Worm (Caenorhabditis elegans) whole organism, L4 larva: ENCODE measurements around the gene srbc-11.

Experiments used
- ZK337.2 ChIP-seq: fragments of 200-800 bp; sonication (Bioruptor generic); IDR thresholded peaks from 2 replicates; pipeline ENCODE4 v1.3.6; 2022; ENCODE audit warnings: missing genetic modification reagents, missing genetic modification characterization, missing compliant biosample characterization
- aly-2 ChIP-seq: sonication (generic microtip); optimal IDR thresholded peaks from 2 replicates; lab custom pipeline; 2018; ENCODE audit warnings: missing biosample characterization, missing genetic modification characterization
- daf-12 ChIP-seq: fragments of 150-350 bp; optimal IDR thresholded peaks from 2 replicates; lab custom pipeline; 2014; ENCODE audit warnings: missing biosample characterization, missing genetic modification reagents, missing genetic modification characterization
- dmd-8 ChIP-seq: fragments of 200-800 bp; sonication (Bioruptor generic); IDR thresholded peaks from 2 replicates; pipeline ENCODE4 v1.3.6; 2022; ENCODE audit warnings: missing genetic modification characterization, missing compliant biosample characterization
- egl-27 ChIP-seq: sonication (generic microtip); optimal IDR thresholded peaks from 3 replicates; lab custom pipeline; 2017; ENCODE audit warnings: missing biosample characterization, missing genetic modification reagents, missing genetic modification characterization
- lsy-2 ChIP-seq, 2 experiments: fragments of 150-350 bp in 1 of 2; sonication (generic microtip) in 1 of 2; optimal IDR thresholded peaks; 2 replicates each; lab custom pipeline; 2014 to 2017; ENCODE audit warnings: missing biosample characterization in 2 of 2, missing genetic modification characterization in 2 of 2
- mdl-1 ChIP-seq, 2 experiments: fragments of 150-350 bp in 1 of 2; sonication (generic microtip) in 1 of 2; optimal IDR thresholded peaks; 2 replicates each; lab custom pipeline; 2014 to 2017; ENCODE audit warnings: missing biosample characterization in 2 of 2, missing genetic modification characterization in 2 of 2
- set-16 ChIP-seq: fragments of 200-800 bp; sonication (Bioruptor generic); IDR thresholded peaks from 2 replicates; pipeline ENCODE4 v1.3.6; 2022; ENCODE audit warnings: missing genetic modification reagents, missing genetic modification characterization, missing compliant biosample characterization
- snpc-4 ChIP-seq: fragments of 150-350 bp; optimal IDR thresholded peaks from 2 replicates; lab custom pipeline; 2014; ENCODE audit warnings: missing biosample characterization, missing genetic modification characterization

DNA sequence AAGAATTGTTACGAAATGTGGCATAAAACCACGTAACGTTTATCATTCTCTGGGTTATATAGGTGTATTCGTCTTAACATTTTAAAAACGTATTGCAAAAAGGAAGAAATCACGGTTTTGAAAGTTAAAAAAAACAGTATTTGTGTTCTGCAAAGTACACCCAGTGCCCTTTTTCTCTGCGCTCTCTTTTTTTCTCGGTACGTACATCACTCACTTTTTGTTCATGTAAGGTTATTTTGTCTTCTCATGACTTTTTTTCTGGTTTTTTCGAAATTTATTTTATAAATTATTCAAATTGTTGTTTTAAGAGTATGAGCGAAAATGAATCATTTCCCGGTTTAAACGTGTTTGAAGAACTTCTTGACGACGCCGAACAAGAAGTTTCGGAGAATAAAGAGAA, 48.1 kb downstream of the srbc-11 start, which contains the start of gene F25E5.5:
- TF ChIP-seq daf-12 (no peak), set-16 (GFP tag; lab: Robert Waterston, UW) (no peak), egl-27 (no peak), snpc-4 (tag; lab: Kevin White, UChicago) (no peak), mdl-1 (tag; optimal IDR thresholded peaks at IDR 0.05; lab: Kevin White, UChicago) (no peak), aly-2 (tag; lab: Kevin White, UChicago) (no peak), lsy-2 (tag; optimal IDR thresholded peaks at IDR 0.05; lab: Kevin White, UChicago) (no peak), ZK337.2 (GFP tag; lab: Robert Waterston, UW) (no peak), dmd-8 (GFP tag; lab: Robert Waterston, UW) (no peak)
